Worm (Caenorhabditis elegans) whole organism, late embryonic: ENCODE results near the gene tofu-7.

Experiments
- T23F11.4 ChIP-seq: fragments of 200-800 bp; sonication (Bioruptor generic); optimal IDR thresholded peaks from 2 replicates; lab custom pipeline; 2018; ENCODE audit warnings: mild to moderate bottlenecking, missing genetic modification characterization, missing compliant biosample characterization
- ceh-30 ChIP-seq: fragments of 150-350 bp; optimal IDR thresholded peaks from 2 replicates; lab custom pipeline; 2014; ENCODE audit warnings: missing biosample characterization, missing genetic modification characterization
- ceh-31 ChIP-seq: sonication (generic microtip); optimal IDR thresholded peaks from 2 replicates; lab custom pipeline; 2016; ENCODE audit warnings: missing genetic modification characterization, missing compliant biosample characterization
- ceh-9 ChIP-seq: sonication (generic microtip); optimal IDR thresholded peaks from 2 replicates; lab custom pipeline; 2016; ENCODE audit warnings: mild to moderate bottlenecking, missing genetic modification characterization, inconsistent platforms, missing compliant biosample characterization
- che-1 ChIP-seq: sonication (generic microtip); optimal IDR thresholded peaks from 2 replicates; lab custom pipeline; 2016; ENCODE audit warnings: mild to moderate bottlenecking, missing genetic modification characterization, missing compliant biosample characterization
- dmd-4 ChIP-seq: sonication (generic microtip); optimal IDR thresholded peaks from 2 replicates; lab custom pipeline; 2016; ENCODE audit warnings: borderline replicate concordance, missing genetic modification characterization, missing compliant biosample characterization
- elt-2 ChIP-seq: sonication (generic microtip); optimal IDR thresholded peaks from 2 replicates; lab custom pipeline; 2016; ENCODE audit warnings: missing genetic modification reagents, missing genetic modification characterization, missing compliant biosample characterization
- fkh-10 ChIP-seq: fragments of 150-350 bp; optimal IDR thresholded peaks from 2 replicates; lab custom pipeline; 2014; ENCODE audit warnings: missing biosample characterization, missing genetic modification reagents, missing genetic modification characterization
- hlh-30 ChIP-seq: sonication (generic microtip); optimal IDR thresholded peaks from 2 replicates; lab custom pipeline; 2017; ENCODE audit warnings: antibody characterized with exemption, missing genetic modification characterization, missing compliant biosample characterization; ENCODE audit not compliant: insufficient read depth
- nhr-11 ChIP-seq: fragments of 150-350 bp; optimal IDR thresholded peaks from 2 replicates; lab custom pipeline; 2014; ENCODE audit warnings: missing biosample characterization, missing genetic modification characterization
- pha-2 ChIP-seq: sonication (generic microtip); optimal IDR thresholded peaks from 2 replicates; lab custom pipeline; 2017; ENCODE audit warnings: mild to moderate bottlenecking, missing genetic modification characterization, missing compliant biosample characterization
- pqm-1 ChIP-seq: sonication (generic microtip); optimal IDR thresholded peaks from 2 replicates; lab custom pipeline; 2016; ENCODE audit warnings: missing genetic modification characterization, missing compliant biosample characterization
- unc-42 ChIP-seq: sonication (generic microtip); optimal IDR thresholded peaks from 2 replicates; lab custom pipeline; 2016; ENCODE audit warnings: missing genotype, missing genetic modification characterization, missing compliant biosample characterization

ce11 chrIII:7078737-7079136 lies 6.1 kb downstream of the tofu-7 start, which contains the start of gene ZK418.6:
- TF ChIP-seq pha-2 (tag; lab: Kevin White, UChicago), result no peak
- TF ChIP-seq pqm-1, result no peak
- TF ChIP-seq ceh-30 (tag; lab: Kevin White, UChicago), result no peak
- no peak for TF ChIP-seq unc-42
- TF ChIP-seq ceh-31 (tag; lab: Kevin White, UChicago), result no peak
- no peak for TF ChIP-seq dmd-4 (tag; lab: Kevin White, UChicago)
- TF ChIP-seq che-1, result no peak
- TF ChIP-seq T23F11.4 (GFP tag; lab: Kevin White, UChicago), result no peak
- TF ChIP-seq nhr-11, result no peak
- TF ChIP-seq fkh-10 (GFP tag; lab: Kevin White, UChicago), result no peak
- no peak for TF ChIP-seq hlh-30 (tag; lab: Kevin White, UChicago)
- TF ChIP-seq elt-2, result no peak
- TF ChIP-seq ceh-9 (tag; lab: Kevin White, UChicago), result no peak
